Worm (Caenorhabditis elegans) whole organism, L3 larva: ENCODE data around the gene B0222.5.

ENCODE experiments used
- ama-1 ChIP-seq: fragments of 150-350 bp; optimal IDR thresholded peaks from 2 replicates; lab custom pipeline; 2018
- jun-1 ChIP-seq: fragments of 150-350 bp; optimal IDR thresholded peaks from 2 replicates; lab custom pipeline; 2014; ENCODE audit warnings: missing biosample characterization, missing genetic modification reagents, missing genetic modification characterization
- lin-39 ChIP-seq: fragments of 150-350 bp; optimal IDR thresholded peaks from 2 replicates; lab custom pipeline; 2018; ENCODE audit warnings: missing biosample characterization, missing genetic modification reagents, missing genetic modification characterization

DNA sequence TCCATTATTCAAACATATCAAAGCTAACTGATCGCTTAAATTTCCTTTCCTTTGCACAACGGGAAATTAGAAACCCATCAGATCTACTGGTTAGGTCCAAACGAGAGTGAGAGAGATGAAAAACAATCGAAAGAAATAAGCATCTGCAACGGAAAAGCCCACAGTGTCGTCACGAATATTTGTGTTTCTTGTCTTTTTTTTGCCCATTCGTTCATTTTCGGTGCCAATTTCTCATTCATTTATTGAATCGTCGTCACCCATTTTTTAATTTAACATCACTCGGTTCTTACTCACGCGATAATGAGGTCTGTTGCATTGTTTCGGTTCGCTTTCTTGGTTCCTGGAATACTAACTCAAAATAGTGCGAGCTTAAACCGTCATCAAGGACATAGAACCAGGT is 30.5 kb downstream of the B0222.5 start, which contains the start of gene F21C10.6:
- no peak for TF ChIP-seq ama-1 (lab: Kevin White, UChicago)
- TF ChIP-seq jun-1 = no peak
- TF ChIP-seq lin-39 (tag; lab: Kevin White, UChicago) = no peak
